Worm (Caenorhabditis elegans) whole organism, L4/young adult: Measurements from ENCODE around the gene sre-27.

ENCODE experiments used
- dao-5 ChIP-seq: sonication (generic microtip); optimal IDR thresholded peaks from 2 replicates; lab custom pipeline; 2016; ENCODE audit warnings: missing genotype, missing genetic modification characterization, moderate library complexity, missing compliant biosample characterization
- him-1 ChIP-seq: sonication (generic microtip); optimal IDR thresholded peaks from 2 replicates; lab custom pipeline; 2016; ENCODE audit warnings: missing genotype, missing genetic modification reagents, missing genetic modification characterization, missing compliant biosample characterization

ce11 chrII:12412417-12412816 lies 5.0 kb downstream of the sre-27 start, which contains the start of gene Y57A10C.1:
- TF ChIP-seq him-1 (tag; lab: Kevin White, UChicago) (no peak), dao-5 (no peak)
